Worm (Caenorhabditis elegans) whole organism, L4/young adult: Measurements from ENCODE around the gene snpc-1.3.
"Not testable (repeated sequence)": the region's sequence is repeated elsewhere in the genome, so short reads cannot be mapped to it uniquely, and the experiment has no call there.

Experiments
- W03F9.2 ChIP-seq: fragments of 150-350 bp; optimal IDR thresholded peaks from 2 replicates; lab custom pipeline; 2014; ENCODE audit warnings: missing biosample characterization, missing genetic modification characterization
- dao-5 ChIP-seq: sonication (generic microtip); optimal IDR thresholded peaks from 2 replicates; lab custom pipeline; 2016; ENCODE audit warnings: missing genotype, missing genetic modification characterization, moderate library complexity, missing compliant biosample characterization
- him-1 ChIP-seq: sonication (generic microtip); optimal IDR thresholded peaks from 2 replicates; lab custom pipeline; 2016; ENCODE audit warnings: missing genotype, missing genetic modification reagents, missing genetic modification characterization, missing compliant biosample characterization

Gene snpc-1.3

DNA sequence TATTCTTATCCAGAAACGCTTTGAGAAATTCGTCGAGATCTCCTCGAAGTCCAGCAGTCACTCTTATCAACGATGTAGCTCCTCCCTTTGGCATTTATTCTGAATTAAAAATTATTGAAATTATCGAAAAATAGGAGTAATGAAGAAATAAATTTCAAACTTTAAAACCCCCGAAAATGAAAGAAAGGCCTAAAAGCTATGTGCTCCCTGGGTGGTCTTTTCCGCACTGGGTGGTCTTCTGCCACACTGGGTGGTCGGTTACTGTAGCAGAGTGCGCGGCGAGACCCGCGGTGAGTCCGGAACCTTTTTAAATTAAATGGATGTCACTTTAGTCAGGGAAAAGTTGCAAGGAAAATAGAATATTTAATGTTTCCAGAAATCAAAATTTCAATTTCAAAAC, at the start of gene snpc-1.3:
snpc-1.3 (minus strand) TSS at position 101 of the 400 bp plus-strand sequence.
- TF ChIP-seq W03F9.2 = no peak

DNA sequence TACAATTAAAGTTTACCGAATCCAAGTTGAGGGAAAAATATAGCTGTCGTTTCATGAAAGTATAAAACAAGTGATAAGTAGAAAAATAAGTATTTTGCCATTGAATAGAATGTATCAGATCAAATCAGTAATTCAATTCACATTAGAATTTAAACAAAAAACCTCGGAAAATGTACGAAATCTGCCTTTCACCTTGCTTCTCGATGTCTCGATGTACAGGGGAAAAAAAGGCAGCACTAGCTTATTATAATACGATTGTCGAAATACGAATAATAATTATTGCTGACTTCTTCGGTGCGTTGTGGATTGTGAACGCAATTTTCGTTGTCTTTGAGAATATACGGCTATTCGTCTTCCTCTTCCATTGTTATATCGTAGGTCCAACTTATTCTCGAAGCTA, 49.8 kb upstream of the snpc-1.3 start, which contains the start of gene grl-18:
grl-18 (minus strand) TSS at position 101 of the 400 bp plus-strand sequence.
- TF ChIP-seq him-1 (tag; lab: Kevin White, UChicago) = no peak
- no peak for TF ChIP-seq dao-5 (tag; lab: Kevin White, UChicago)
- no peak for TF ChIP-seq W03F9.2

DNA sequence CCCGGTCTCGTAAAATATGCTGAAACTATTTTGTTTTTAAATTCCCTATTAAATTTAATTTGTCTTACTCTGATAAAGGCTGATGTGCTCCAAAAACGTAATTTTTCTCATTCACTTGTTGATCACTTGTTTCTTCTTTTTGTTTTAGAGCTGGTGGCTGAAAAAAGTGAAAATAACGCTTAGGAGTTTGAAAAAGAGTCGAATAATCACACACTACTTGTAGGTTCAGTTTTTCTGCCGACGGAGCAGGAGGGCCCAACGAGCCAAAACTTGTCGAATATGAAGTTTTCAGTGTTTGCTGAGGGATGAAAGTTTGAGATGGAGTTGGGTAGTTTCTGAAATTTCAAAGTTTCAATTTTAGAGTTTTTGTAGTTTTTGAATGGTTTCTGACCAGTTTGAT, 48.2 kb upstream of the snpc-1.3 start:
- TF ChIP-seq W03F9.2 = no peak
- no peak for TF ChIP-seq dao-5 (tag; lab: Kevin White, UChicago)
- TF ChIP-seq him-1 (tag; lab: Kevin White, UChicago) = no peak

DNA sequence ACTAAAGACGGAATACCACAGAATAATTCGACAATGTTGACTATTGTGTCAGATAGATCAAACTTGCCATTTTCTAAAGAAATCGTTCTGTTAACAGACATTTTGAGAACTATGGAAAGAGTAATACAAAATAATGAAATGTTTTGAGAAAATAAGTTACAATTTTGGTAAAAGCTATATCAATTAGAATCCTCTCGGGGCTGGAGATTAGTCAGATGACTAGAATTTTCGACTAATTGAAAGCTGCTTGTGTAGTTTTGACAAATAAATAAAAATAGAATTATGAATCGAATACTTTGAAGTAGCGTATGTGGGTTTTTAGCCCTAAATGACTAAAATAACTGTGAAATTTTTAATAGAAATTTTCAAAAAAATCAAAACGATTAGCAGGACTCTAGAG, 45.9 kb upstream of the snpc-1.3 start, which contains the start of gene srg-65:
srg-65 (minus strand) TSS at position 101 of the 400 bp plus-strand sequence.
- TF ChIP-seq him-1 (tag; lab: Kevin White, UChicago) = no peak

DNA sequence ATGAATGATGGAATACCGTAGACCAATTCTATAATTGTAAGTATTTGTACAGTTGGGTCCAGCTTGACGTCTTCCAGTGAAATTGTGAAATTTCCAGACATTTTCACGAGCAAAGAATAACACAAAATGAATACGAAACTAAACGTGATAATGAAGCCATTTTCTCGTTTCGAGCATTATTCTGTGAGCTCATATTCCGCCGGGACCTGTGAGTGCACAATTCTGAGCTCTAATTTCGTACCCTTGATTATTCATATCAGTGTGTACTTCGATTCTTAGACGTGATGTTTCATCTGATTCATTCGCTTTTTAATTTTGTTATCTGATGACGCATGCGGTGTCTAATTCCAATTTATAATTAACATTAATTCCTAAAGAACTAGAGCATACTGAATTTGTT, 43.3 kb upstream of the snpc-1.3 start, which contains the start of gene srg-66:
srg-66 (minus strand) TSS at position 101 of the 400 bp plus-strand sequence.
- TF ChIP-seq W03F9.2 (no peak), him-1 (tag; lab: Kevin White, UChicago) (no peak), dao-5 (tag; lab: Kevin White, UChicago) (no peak)

DNA sequence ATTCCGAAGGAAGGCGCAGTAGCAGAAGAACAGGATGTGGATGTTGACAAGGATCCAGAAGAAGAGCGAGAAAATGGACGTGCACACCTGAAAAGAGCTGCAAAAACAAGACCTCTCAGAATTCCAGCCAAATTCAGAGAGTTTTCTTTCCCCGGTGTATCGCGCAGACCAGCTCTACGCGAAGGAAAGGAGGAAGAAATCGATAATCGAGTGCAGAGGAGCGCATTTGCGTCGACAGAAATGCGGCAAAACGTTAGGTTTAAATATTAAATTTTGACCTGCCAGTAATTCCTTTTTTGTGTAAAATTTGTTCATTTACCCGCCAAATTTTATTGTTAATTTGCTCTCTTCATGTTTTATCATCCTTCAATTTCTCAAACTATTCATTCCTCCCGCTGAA, 38.8 kb upstream of the snpc-1.3 start:
- TF ChIP-seq W03F9.2 (no peak), him-1 (tag; lab: Kevin White, UChicago) (no peak), dao-5 (tag; lab: Kevin White, UChicago) (no peak)

DNA sequence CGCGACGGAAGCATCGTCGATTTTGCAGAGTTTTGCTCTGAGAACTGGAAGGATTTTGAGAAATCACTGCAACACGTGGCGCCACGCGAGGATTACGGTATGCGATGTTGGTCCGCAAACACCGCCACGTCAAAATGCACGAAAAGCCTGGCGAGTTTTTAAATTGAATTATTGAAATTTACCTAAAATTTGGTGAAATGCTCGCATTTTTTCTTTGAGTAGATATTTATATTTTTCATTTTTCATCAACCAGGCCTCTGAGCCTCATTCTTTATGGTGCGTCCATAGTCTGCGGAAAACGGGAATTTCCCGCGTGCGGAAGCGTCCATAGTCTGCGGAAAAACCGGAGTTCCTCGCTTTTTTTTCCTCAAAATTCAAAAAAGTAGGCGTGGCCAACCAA, 32.0 kb upstream of the snpc-1.3 start, which contains the start of gene ZC317.7:
ZC317.7 (minus strand) TSS at position 101 of the 400 bp plus-strand sequence.
- not testable (repeated sequence) for TF ChIP-seq dao-5 (tag; lab: Kevin White, UChicago); W03F9.2; him-1 (tag; lab: Kevin White, UChicago)

DNA sequence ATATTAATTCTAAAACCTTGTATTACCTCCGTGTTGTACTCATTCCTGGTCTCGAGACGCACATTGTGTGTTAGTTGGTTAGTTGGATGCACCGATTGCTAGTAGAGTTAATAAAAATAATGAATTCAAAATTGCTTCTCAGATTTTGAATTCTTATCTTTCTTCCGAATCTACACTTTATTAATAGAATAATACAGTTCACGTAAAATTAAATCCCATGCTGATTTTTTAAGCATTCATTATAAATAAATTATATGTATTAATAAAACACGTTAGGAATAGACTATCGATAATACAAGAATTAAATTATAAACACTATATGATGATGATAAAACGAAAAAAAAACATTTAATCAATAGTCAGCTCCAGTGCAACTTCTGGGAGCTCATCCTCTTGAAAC, 29.5 kb upstream of the snpc-1.3 start, which contains the start of gene ZC317.6:
ZC317.6 (minus strand) TSS at position 101 of the 400 bp plus-strand sequence.
- not testable (repeated sequence) for TF ChIP-seq W03F9.2; him-1 (tag; lab: Kevin White, UChicago); dao-5 (tag; lab: Kevin White, UChicago)

DNA sequence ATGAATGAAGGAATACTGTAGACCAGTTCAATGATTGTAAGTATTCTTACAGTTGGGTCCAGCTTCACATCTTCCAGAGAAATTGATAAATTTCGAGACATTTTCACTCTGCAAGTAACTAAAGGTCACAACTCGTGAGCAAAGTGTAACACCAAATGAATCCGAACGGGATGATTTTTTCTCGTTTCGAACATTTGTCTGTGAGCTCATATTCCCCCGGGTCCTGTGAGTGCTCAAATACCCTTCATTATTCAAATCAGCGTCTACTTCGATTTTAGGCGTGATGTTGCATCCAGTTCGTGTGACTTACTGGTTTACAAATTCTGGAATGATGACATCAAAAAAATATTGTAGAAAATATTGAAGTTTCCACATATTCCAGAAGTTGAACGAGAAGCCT, 26.4 kb upstream of the snpc-1.3 start, which contains the start of gene srg-68:
srg-68 (minus strand) TSS at position 101 of the 400 bp plus-strand sequence.
- TF ChIP-seq dao-5 (tag; lab: Kevin White, UChicago) (no peak), W03F9.2 (no peak), him-1 (tag; lab: Kevin White, UChicago) (no peak)

DNA sequence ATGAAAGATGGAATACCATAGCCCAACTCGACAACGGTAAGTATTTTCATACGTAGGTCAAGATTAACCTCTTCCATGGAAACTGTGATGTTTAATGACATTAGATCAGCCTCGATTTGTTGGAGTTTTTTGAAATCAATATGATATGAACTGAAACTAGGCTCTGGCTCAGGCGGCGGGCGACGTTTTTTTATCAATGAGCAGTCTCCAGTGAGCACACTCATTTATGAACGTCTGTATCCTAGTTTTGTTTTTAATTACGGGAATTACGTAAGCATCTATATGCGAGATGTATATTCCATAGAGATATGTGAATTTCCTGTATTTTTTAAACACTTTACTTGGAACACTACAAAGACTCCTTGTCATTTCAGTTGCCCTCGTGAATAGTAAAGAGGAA, 23.9 kb upstream of the snpc-1.3 start, which contains the start of gene srg-67:
srg-67 (minus strand) TSS at position 101 of the 400 bp plus-strand sequence.
- TF ChIP-seq him-1 (tag; lab: Kevin White, UChicago) (no peak), dao-5 (tag; lab: Kevin White, UChicago) (no peak), W03F9.2 (no peak)

DNA sequence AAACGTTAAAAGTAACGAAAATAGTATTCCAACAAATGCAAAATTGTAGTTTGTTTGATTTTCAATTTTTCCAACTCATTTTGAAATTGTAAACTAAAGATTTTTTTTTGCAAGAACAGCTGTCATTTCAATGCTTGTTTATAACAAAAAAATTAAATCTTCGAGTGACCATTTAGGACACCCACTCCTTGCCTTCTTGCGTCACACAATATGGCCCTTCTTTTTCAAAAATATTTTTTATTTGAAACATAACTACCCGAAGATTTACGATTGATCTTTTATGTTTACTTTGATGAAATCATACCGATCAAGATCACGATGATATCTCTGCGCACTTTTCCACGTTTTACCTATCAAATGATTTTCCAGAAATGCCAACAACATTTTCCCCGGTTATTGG, 20.8 kb upstream of the snpc-1.3 start, which contains the start of gene ZC317.2:
ZC317.2 (plus strand) TSS at position 301 of the 400 bp plus-strand sequence.
- no peak for TF ChIP-seq W03F9.2
- no peak for TF ChIP-seq him-1 (tag; lab: Kevin White, UChicago)
- TF ChIP-seq dao-5 (tag; lab: Kevin White, UChicago) = no peak

DNA sequence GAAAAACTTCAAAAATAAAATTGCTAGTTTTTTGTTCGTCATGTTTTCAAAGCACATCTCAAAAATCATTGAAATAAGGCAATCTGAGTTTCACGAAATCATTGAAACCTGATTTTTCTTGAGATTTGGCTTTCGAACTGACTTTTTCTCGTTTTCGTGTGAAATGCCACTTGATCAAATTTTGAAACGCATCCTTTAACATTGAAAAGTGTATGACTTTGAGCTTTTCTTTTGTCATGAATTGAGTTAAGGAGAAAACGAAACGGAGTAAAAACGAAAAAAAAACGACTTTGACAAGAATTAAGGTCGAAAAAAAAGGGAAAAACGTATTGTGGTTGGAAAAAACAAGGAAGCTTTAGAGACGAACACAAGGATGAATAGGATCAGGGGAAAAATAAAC, 16.0 kb upstream of the snpc-1.3 start:
- TF ChIP-seq him-1 (tag; lab: Kevin White, UChicago) (no peak), dao-5 (tag; lab: Kevin White, UChicago) (no peak), W03F9.2 (no peak)

DNA sequence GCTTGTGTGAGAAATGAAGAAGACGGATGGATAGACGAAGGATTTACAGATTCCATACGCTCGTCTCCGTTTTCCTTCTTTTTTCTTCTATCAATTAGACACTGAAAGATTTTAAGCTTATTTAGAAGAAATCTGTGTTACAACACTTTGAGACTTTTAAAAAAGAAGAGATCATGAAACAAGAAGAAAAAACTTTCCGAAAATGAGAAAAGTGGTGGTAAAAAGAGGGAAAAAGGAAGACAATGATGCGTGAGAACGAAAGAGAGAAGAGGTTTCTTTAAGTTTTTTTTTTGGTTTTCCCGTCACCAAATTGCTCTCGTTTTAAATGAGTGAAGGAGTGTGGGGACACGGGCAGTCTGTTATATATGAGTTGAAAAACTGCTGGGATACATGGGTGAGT, 14.6 kb upstream of the snpc-1.3 start, which contains the start of gene glc-3:
glc-3 (minus strand) TSS at position 101 of the 400 bp plus-strand sequence.
- TF ChIP-seq W03F9.2 (no peak), dao-5 (tag; lab: Kevin White, UChicago) (no peak), him-1 (tag; lab: Kevin White, UChicago) (no peak)

DNA sequence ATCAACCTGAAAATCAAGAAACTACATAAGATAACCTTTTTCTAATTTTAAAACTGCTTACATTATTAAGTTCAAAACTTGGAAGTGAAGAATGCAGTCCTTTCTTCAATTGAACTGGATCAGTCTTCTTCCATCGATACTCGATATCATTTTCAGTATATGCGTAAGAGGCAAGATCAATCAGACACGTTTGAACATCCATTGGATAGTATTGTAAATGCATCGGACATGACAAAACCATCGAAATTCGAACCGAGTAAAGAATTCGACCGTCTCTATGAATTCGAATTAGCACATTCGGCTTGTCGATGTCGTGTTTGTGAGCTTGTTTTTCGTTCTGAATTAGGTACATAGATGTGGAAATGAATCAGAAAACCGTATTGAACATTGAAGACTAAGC, 11.8 kb upstream of the snpc-1.3 start:
- no peak for TF ChIP-seq W03F9.2
- no peak for TF ChIP-seq him-1 (tag; lab: Kevin White, UChicago)
- no peak for TF ChIP-seq dao-5 (tag; lab: Kevin White, UChicago)

DNA sequence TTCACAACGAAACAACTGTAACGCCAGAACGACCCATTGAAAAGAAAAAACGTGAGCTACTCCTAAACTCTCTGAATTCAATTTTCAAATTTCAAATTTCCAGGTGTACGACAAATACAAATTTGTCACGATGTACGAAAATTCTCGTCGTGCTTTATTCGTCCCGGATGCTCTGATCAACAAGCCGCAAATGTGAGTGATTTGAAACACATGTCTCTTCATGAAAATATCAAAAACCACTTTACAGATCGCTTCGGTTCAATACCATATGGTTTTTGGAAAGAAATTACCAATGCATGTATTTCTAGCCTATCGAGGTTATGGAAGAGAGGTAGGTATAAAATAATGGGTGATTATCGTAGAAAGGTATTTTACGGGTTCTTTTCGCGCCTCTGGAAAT, 8.1 kb upstream of the snpc-1.3 start:
- TF ChIP-seq W03F9.2 (no peak), dao-5 (tag; lab: Kevin White, UChicago) (no peak), him-1 (tag; lab: Kevin White, UChicago) (no peak)
